Fruit fly (Drosophila melanogaster): ENCODE results near the gene RpS21.

RpS21 gene

DNA sequence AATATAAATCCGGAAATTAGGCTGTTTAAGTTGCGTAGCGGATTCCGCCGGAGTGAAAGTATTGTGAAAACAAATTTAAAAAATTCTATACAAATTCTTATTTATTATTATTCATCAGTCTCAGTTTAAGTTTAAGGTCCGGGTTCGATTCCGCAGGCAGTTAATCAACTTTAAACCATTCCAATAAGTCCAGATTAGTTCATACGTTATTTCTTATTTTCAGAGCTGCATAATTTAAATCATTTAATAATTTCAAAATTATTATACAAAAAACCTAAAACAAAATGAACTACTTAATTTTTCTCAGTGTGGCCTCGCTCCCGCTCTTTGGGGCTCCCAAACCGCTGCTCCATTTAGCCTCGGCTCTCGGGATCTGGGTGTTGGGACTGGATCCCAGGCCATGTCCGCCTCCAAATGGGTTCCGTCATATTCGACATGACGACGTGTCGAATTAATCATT, 25.5 kb upstream of the RpS21 start (continued):
- TF ChIP-seq Spps (tag; optimal IDR thresholded peaks at IDR 0.05) (peak; percentile 90), Chrac-16 (GFP tag; optimal IDR thresholded peaks at IDR 0.05) (peak; percentile 77), nom (GFP tag; optimal IDR thresholded peaks at IDR 0.05) (peak; percentile 78), unpg (GFP tag; optimal IDR thresholded peaks at IDR 0.05) (peak; percentile 88), fd102C (GFP tag; optimal IDR thresholded peaks at IDR 0.05) (no peak), ac (GFP tag; optimal IDR thresholded peaks at IDR 0.05) (peak; percentile 59), CG4617 (GFP tag; optimal IDR thresholded peaks at IDR 0.05; ENCODE audit: borderline replicate concordance) (peak; percentile 25), CG15269 (tag; optimal IDR thresholded peaks at IDR 0.05) (peak; percentile 88), Ravus (GFP tag; IDR thresholded peaks at IDR 0.05) (no peak), CG4730 (GFP tag; IDR thresholded peaks at IDR 0.05) (peak; percentile 57; the same call in 1 of the 2 replicates), CG7357 (GFP tag; IDR thresholded peaks at IDR 0.05) (peak; percentile 81), CG6791 (GFP tag; IDR thresholded peaks at IDR 0.05; ENCODE audit: partially characterized antibody) (no peak), CG31224 (GFP tag; IDR thresholded peaks at IDR 0.05) (peak; percentile 61), nau (GFP tag; optimal IDR thresholded peaks at IDR 0.05) (peak; percentile 84), gcm2 (GFP tag; optimal IDR thresholded peaks at IDR 0.05) (peak; percentile 72), ara (GFP tag; IDR thresholded peaks at IDR 0.05) (peak; percentile 70), NC2α (GFP tag; optimal IDR thresholded peaks at IDR 0.05) (no peak), Ets65A (GFP tag) (peak; percentile 76), wek (GFP tag; optimal IDR thresholded peaks at IDR 0.05) (no peak), Mes4 (GFP tag; optimal IDR thresholded peaks at IDR 0.05) (no peak), caup (GFP tag; optimal IDR thresholded peaks at IDR 0.05; ENCODE audit: severe bottlenecking) (peak; percentile 88), CG12155 (GFP tag; optimal IDR thresholded peaks at IDR 0.05) (peak; percentile 71), hb (GFP tag; IDR thresholded peaks at IDR 0.05; ENCODE audit: partially characterized antibody) (no peak), CG31365 (tag; optimal IDR thresholded peaks at IDR 0.05) (no peak), HHEX (GFP tag; optimal IDR thresholded peaks at IDR 0.05) (peak; percentile 85), sens (GFP tag) (peak; percentile 96), Sox100B (GFP tag; optimal IDR thresholded peaks at IDR 0.05) (peak; percentile 97), CG42726 (GFP tag; IDR thresholded peaks at IDR 0.05; ENCODE audit: partially characterized antibody) (no peak), schlank (tag; optimal IDR thresholded peaks at IDR 0.05) (peak; percentile 49), CG9437 (GFP tag; optimal IDR thresholded peaks at IDR 0.05) (peak; percentile 88), CG10267 (tag; optimal IDR thresholded peaks at IDR 0.05) (peak; percentile 88), CG30403 (GFP tag; optimal IDR thresholded peaks at IDR 0.05) (peak; percentile 93), Hr78 (GFP tag; optimal IDR thresholded peaks at IDR 0.05) (peak in 1 of 2 experiments; percentile 80), CG6683 (GFP tag; optimal IDR thresholded peaks at IDR 0.05) (peak; percentile 77), stc (GFP tag; IDR thresholded peaks at IDR 0.05) (peak; percentile 62), oc (tag; optimal IDR thresholded peaks at IDR 0.05) (peak; percentile 60), CG10462 (GFP tag; optimal IDR thresholded peaks at IDR 0.05) (peak; percentile 65), HLHmδ (GFP tag; optimal IDR thresholded peaks at IDR 0.05) (no peak), bcd (GFP tag; optimal IDR thresholded peaks at IDR 0.05) (peak; percentile 90), CG17568 (GFP tag; optimal IDR thresholded peaks at IDR 0.05) (peak; percentile 83), ap (GFP tag; IDR thresholded peaks at IDR 0.05) (peak; percentile 51; the same call in 1 of the 2 replicates), BEAF-32 (GFP tag; optimal IDR thresholded peaks at IDR 0.05) (no peak), Hr51 (GFP tag; optimal IDR thresholded peaks at IDR 0.05) (peak; percentile 64 to 93), CG11093 (GFP tag; IDR thresholded peaks at IDR 0.05) (peak; percentile 74; the same call in 2 of the 3 replicates), CG1603 (tag; optimal IDR thresholded peaks at IDR 0.05) (peak; percentile 23), ftz-f1 (GFP tag; optimal IDR thresholded peaks at IDR 0.05) (no peak), dimm (GFP tag; IDR thresholded peaks at IDR 0.05) (no peak), CG8388 (GFP tag; optimal IDR thresholded peaks at IDR 0.05) (peak; percentile 87), chif (GFP tag; optimal IDR thresholded peaks at IDR 0.05) (peak; percentile 36 to 81)

All from whole organism, embryonic.